Worm (Caenorhabditis elegans) whole organism, L3 larva: ENCODE results near the gene pgp-11.

Experiments used
- ZK546.5 ChIP-seq: sonication (generic microtip); optimal IDR thresholded peaks from 2 replicates; lab custom pipeline; 2017; ENCODE audit warnings: missing biosample characterization, missing genetic modification characterization
- ceh-82 ChIP-seq: fragments of 150-350 bp; optimal IDR thresholded peaks from 2 replicates; lab custom pipeline; 2014; ENCODE audit warnings: missing biosample characterization, missing genetic modification characterization
- elt-1 ChIP-seq: fragments of 150-350 bp; optimal IDR thresholded peaks from 2 replicates; lab custom pipeline; 2014; ENCODE audit warnings: missing biosample characterization, missing genetic modification characterization
- mdl-1 ChIP-seq: fragments of 150-350 bp; optimal IDR thresholded peaks from 2 replicates; lab custom pipeline; 2014; ENCODE audit warnings: missing biosample characterization, missing genetic modification characterization
- nhr-11 ChIP-seq: fragments of 150-350 bp; optimal IDR thresholded peaks from 2 replicates; lab custom pipeline; 2014; ENCODE audit warnings: missing biosample characterization, missing genetic modification characterization
- nhr-23 ChIP-seq: fragments of 150-350 bp; optimal IDR thresholded peaks from 2 replicates; lab custom pipeline; 2014; ENCODE audit warnings: missing biosample characterization, missing genetic modification reagents, missing genetic modification characterization
- nhr-28 ChIP-seq: fragments of 150-350 bp; optimal IDR thresholded peaks from 2 replicates; lab custom pipeline; 2014; ENCODE audit warnings: missing biosample characterization, missing genetic modification characterization
- pqm-1 ChIP-seq: fragments of 150-350 bp; optimal IDR thresholded peaks from 2 replicates; lab custom pipeline; 2017; ENCODE audit warnings: missing biosample characterization, missing genetic modification characterization, inconsistent platforms

DNA sequence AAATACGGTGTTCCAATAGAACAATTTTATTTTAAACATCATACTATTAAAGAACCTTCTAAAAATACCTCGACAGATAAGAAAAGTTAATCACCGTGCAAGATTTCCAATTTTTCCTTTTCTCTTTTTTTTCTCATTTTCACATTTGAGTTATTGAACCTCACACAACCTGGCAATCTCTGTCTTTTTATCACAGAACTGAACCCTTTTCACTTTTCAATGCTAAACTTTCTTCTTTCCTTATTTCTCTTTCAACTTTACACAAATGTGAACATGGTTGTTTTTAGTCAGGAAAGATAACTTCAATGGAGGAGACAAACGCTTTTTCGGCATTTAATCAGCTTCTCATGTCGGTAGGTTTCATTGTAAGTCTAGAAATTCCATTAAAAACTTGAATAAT is 48.8 kb upstream of the pgp-11 start, which contains the start of gene T05H10.4:
- TF ChIP-seq mdl-1 (tag; lab: Kevin White, UChicago) (no peak), elt-1 (tag; lab: Kevin White, UChicago) (no peak), nhr-11 (tag; lab: Kevin White, UChicago) (no peak), nhr-28 (no peak), ceh-82 (tag; lab: Kevin White, UChicago) (no peak), pqm-1 (tag; lab: Kevin White, UChicago) (no peak), ZK546.5 (tag; lab: Kevin White, UChicago) (no peak), nhr-23 (tag; lab: Kevin White, UChicago) (no peak)
